Fruit fly (Drosophila melanogaster) whole organism, adult: ENCODE measurements around the gene CG6893.
A peak's percentile ranks its signal among the peaks of the same experiment; 100 is the strongest.

Source experiments
- CG11617 ChIP-seq: fragments of 200-800 bp; sonication (Bioruptor generic); optimal IDR thresholded peaks from 2 replicates; lab custom pipeline; 2017; ENCODE audit warnings: mild to moderate bottlenecking, missing biosample characterization, missing genetic modification reagents, missing genetic modification characterization
- CG12768 ChIP-seq: fragments of 200-800 bp; sonication (Bioruptor generic); optimal IDR thresholded peaks from 2 replicates; lab custom pipeline; 2017; ENCODE audit warnings: missing biosample characterization, missing genetic modification characterization, mild to moderate bottlenecking, moderate library complexity, missing genetic modification reagents
- CG14711 ChIP-seq: fragments of 200-800 bp; sonication (Bioruptor generic); optimal IDR thresholded peaks from 2 replicates; lab custom pipeline; 2018; ENCODE audit warnings: missing biosample characterization, mild to moderate bottlenecking, missing genetic modification characterization, moderate library complexity
- CG1620 ChIP-seq: fragments of 200-800 bp; sonication (Bioruptor generic); optimal IDR thresholded peaks from 2 replicates; lab custom pipeline; 2016; ENCODE audit warnings: missing biosample characterization, missing genetic modification characterization
- CG33017 ChIP-seq: fragments of 200-800 bp; sonication (Bioruptor generic); optimal IDR thresholded peaks from 2 replicates; lab custom pipeline; 2018; ENCODE audit warnings: missing biosample characterization, mild to moderate bottlenecking, missing genetic modification characterization, moderate library complexity
- CG5204 ChIP-seq: fragments of 200-800 bp; sonication (Bioruptor generic); optimal IDR thresholded peaks from 2 replicates; lab custom pipeline; 2016; ENCODE audit warnings: missing biosample characterization, missing genetic modification characterization
- CG7045 ChIP-seq: fragments of 200-800 bp; sonication (Bioruptor generic); optimal IDR thresholded peaks from 2 replicates; lab custom pipeline; 2017; ENCODE audit warnings: missing biosample characterization, mild to moderate bottlenecking, missing genetic modification characterization
- CG7101 ChIP-seq: fragments of 200-800 bp; sonication (Bioruptor generic); optimal IDR thresholded peaks from 2 replicates; lab custom pipeline; 2018; ENCODE audit warnings: missing biosample characterization, mild to moderate bottlenecking, missing genetic modification characterization, moderate library complexity
- Clk ChIP-seq: fragments of 200-800 bp; sonication (Bioruptor generic); optimal IDR thresholded peaks from 2 replicates; lab custom pipeline; 2017; ENCODE audit warnings: missing biosample characterization, missing genetic modification characterization
- Crg-1 ChIP-seq: fragments of 200-800 bp; sonication (Bioruptor generic); optimal IDR thresholded peaks from 2 replicates; lab custom pipeline; 2016; ENCODE audit warnings: missing biosample characterization, missing genetic modification characterization
- Hr96 ChIP-seq: fragments of 200-800 bp; sonication (Bioruptor generic); optimal IDR thresholded peaks from 2 replicates; lab custom pipeline; 2016; ENCODE audit warnings: missing biosample characterization, missing genetic modification characterization
- Mnt ChIP-seq: fragments of 200-800 bp; sonication (Bioruptor generic); optimal IDR thresholded peaks from 2 replicates; lab custom pipeline; 2016; ENCODE audit warnings: missing biosample characterization, mild to moderate bottlenecking, missing genetic modification characterization
- bab1 ChIP-seq: fragments of 200-800 bp; sonication (Bioruptor generic); optimal IDR thresholded peaks from 3 replicates; lab custom pipeline; 2019; ENCODE audit warnings: missing biosample characterization, mild to moderate bottlenecking, missing genetic modification characterization, moderate library complexity
- cic ChIP-seq: fragments of 200-800 bp; sonication (Bioruptor generic); optimal IDR thresholded peaks from 2 replicates; lab custom pipeline; 2017; ENCODE audit warnings: missing biosample characterization, mild to moderate bottlenecking, missing genetic modification characterization, moderate library complexity
- cnc ChIP-seq, 2 experiments: fragments of >200 bp; optimal IDR thresholded peaks; 2 replicates each; lab custom pipeline; 2017
- kay ChIP-seq: fragments of 200-800 bp; sonication (Bioruptor generic); peaks from one replicate; lab custom pipeline; 2016; ENCODE audit warnings: missing biosample characterization, missing genetic modification characterization, borderline replicate concordance
- ovo ChIP-seq: fragments of 200-800 bp; sonication (Bioruptor generic); optimal IDR thresholded peaks from 2 replicates; lab custom pipeline; 2016; ENCODE audit warnings: missing biosample characterization, missing genetic modification characterization
- pad ChIP-seq: fragments of 200-800 bp; sonication (Bioruptor generic); optimal IDR thresholded peaks from 3 replicates; lab custom pipeline; 2017; ENCODE audit warnings: missing biosample characterization, missing genetic modification characterization, mild to moderate bottlenecking, moderate library complexity, missing genetic modification reagents
- tj ChIP-seq: fragments of 200-800 bp; sonication (Bioruptor generic); optimal IDR thresholded peaks from 3 replicates; lab custom pipeline; 2017; ENCODE audit warnings: missing biosample characterization, mild to moderate bottlenecking, missing genetic modification characterization, moderate library complexity
- toe ChIP-seq: fragments of 200-800 bp; sonication (Bioruptor generic); optimal IDR thresholded peaks from 2 replicates; lab custom pipeline; 2016; ENCODE audit warnings: missing biosample characterization, missing genetic modification characterization

The CG6893 gene

dm6 chr3L:18672986-18673633 is 20.9 kb upstream of the CG6893 start, which contains the start of gene Capr:
Gene Capr, minus strand, starts transcription at chr3L:18673324.
- TF ChIP-seq CG1620 (GFP tag; lab: Kevin White, UChicago) (peak; percentile 58), CG5204 (no peak), cic (GFP tag; lab: Kevin White, UChicago) (peak; percentile 4), CG7101 (peak; percentile 31), Hr96 (GFP tag; lab: Kevin White, UChicago) (peak; percentile 61), Crg-1 (peak; percentile 31), CG7045 (GFP tag; lab: Kevin White, UChicago) (no peak), kay (no peak), Clk (GFP tag; lab: Kevin White, UChicago) (no peak), Mnt (GFP tag; lab: Kevin White, UChicago) (peak; percentile 43), toe (peak; percentile 24), pad (GFP tag; lab: Kevin White, UChicago) (peak; percentile 29), ovo (GFP tag; lab: Kevin White, UChicago) (no peak), CG12768 (GFP tag; lab: Kevin White, UChicago) (peak; percentile 41), bab1 (GFP tag; lab: Kevin White, UChicago) (peak; percentile 47), tj (GFP tag; lab: Kevin White, UChicago) (no peak), CG33017 (tag; lab: Kevin White, UChicago) (peak; percentile 12), CG14711 (tag; lab: Kevin White, UChicago) (peak; percentile 1), CG11617 (GFP tag; lab: Kevin White, UChicago) (no peak), cnc (optimal IDR thresholded peaks at IDR 0.05; lab: Kevin White, UChicago) (no peak)

- TF ChIP-seq CG12768 (GFP tag; lab: Kevin White, UChicago): peak; percentile 74
- TF ChIP-seq CG33017 (tag; lab: Kevin White, UChicago): peak; percentile 95
- no peak for TF ChIP-seq Hr96 (GFP tag; lab: Kevin White, UChicago)
- peak; percentile 55 for TF ChIP-seq tj (GFP tag; lab: Kevin White, UChicago)
- TF ChIP-seq ovo (GFP tag; lab: Kevin White, UChicago): no peak
- peak; percentile 90 for TF ChIP-seq CG14711 (tag; lab: Kevin White, UChicago)
- TF ChIP-seq CG1620 (GFP tag; lab: Kevin White, UChicago): no peak
- TF ChIP-seq toe: no peak
- TF ChIP-seq CG7101: peak; percentile 92
- peak; percentile 76 for TF ChIP-seq CG7045 (GFP tag; lab: Kevin White, UChicago)
- TF ChIP-seq bab1 (GFP tag; lab: Kevin White, UChicago): peak; percentile 34
- TF ChIP-seq CG5204: no peak
- TF ChIP-seq Crg-1: peak; percentile 33
- TF ChIP-seq Clk (GFP tag; lab: Kevin White, UChicago): peak; percentile 2
- no peak for TF ChIP-seq cnc (optimal IDR thresholded peaks at IDR 0.05; lab: Kevin White, UChicago)
- peak; percentile 26 for TF ChIP-seq cic (GFP tag; lab: Kevin White, UChicago)
- no peak for TF ChIP-seq kay
- peak; percentile 72 for TF ChIP-seq CG11617 (GFP tag; lab: Kevin White, UChicago)
- TF ChIP-seq Mnt (GFP tag; lab: Kevin White, UChicago): peak; percentile 13
- TF ChIP-seq pad (GFP tag; lab: Kevin White, UChicago): peak; percentile 64
Measured at dm6 chr3L:18675363-18675866, 18.6 kb upstream of the CG6893 start, which contains the start of the genes GNBP2 and GNBP1. Gene GNBP2, minus strand, starts transcription at chr3L:18675413. Gene GNBP1, plus strand, starts transcription at chr3L:18675800.

dm6 chr3L:18681550-18682217 is 12.3 kb upstream of the CG6893 start, which contains the start of the genes Sgf11 and CG32202:
Gene Sgf11, minus strand, starts transcription at chr3L:18681836.
Gene CG32202, plus strand, starts transcription at chr3L:18682184.
- no peak for TF ChIP-seq CG12768 (GFP tag; lab: Kevin White, UChicago)
- TF ChIP-seq cic (GFP tag; lab: Kevin White, UChicago): peak; percentile 20
- TF ChIP-seq ovo (GFP tag; lab: Kevin White, UChicago): peak; percentile 11
- TF ChIP-seq kay: no peak
- peak; percentile 71 for TF ChIP-seq CG7101
- no peak for TF ChIP-seq Hr96 (GFP tag; lab: Kevin White, UChicago)
- TF ChIP-seq CG33017 (tag; lab: Kevin White, UChicago): peak; percentile 71
- TF ChIP-seq toe: no peak
- TF ChIP-seq Clk (GFP tag; lab: Kevin White, UChicago): no peak
- TF ChIP-seq Mnt (GFP tag; lab: Kevin White, UChicago): peak; percentile 20
- peak; percentile 74 for TF ChIP-seq bab1 (GFP tag; lab: Kevin White, UChicago)
- TF ChIP-seq cnc (optimal IDR thresholded peaks at IDR 0.05; lab: Kevin White, UChicago): no peak
- peak; percentile 52 for TF ChIP-seq CG14711 (tag; lab: Kevin White, UChicago)
- TF ChIP-seq CG5204: no peak
- no peak for TF ChIP-seq CG1620 (GFP tag; lab: Kevin White, UChicago)
- TF ChIP-seq Crg-1: peak; percentile 42
- TF ChIP-seq CG11617 (GFP tag; lab: Kevin White, UChicago): peak; percentile 76
- TF ChIP-seq pad (GFP tag; lab: Kevin White, UChicago): peak; percentile 40
- peak; percentile 66 for TF ChIP-seq CG7045 (GFP tag; lab: Kevin White, UChicago)
- peak; percentile 59 for TF ChIP-seq tj (GFP tag; lab: Kevin White, UChicago)

dm6 chr3L:18683846-18684245 is 10.1 kb upstream of the CG6893 start, which contains the start of gene Chmp1:
Gene Chmp1, minus strand, starts transcription at chr3L:18684061.
- TF ChIP-seq Crg-1 (no peak), CG1620 (GFP tag; lab: Kevin White, UChicago) (no peak), CG11617 (GFP tag; lab: Kevin White, UChicago) (no peak), kay (peak; percentile 99), bab1 (GFP tag; lab: Kevin White, UChicago) (peak; percentile 35)
